Fruit fly (Drosophila melanogaster) whole organism, wandering third instar larva: ENCODE measurements around the gene CG33287.

Experiments used
- CrebA ChIP-seq: fragments of 200-800 bp; sonication (Bioruptor generic); optimal IDR thresholded peaks from 2 replicates; lab custom pipeline; 2016; ENCODE audit warnings: missing biosample characterization, mild to moderate bottlenecking, missing genetic modification characterization, borderline replicate concordance
- Hr78 ChIP-seq: fragments of >200 bp; optimal IDR thresholded peaks from 2 replicates; lab custom pipeline; 2017; ENCODE audit warnings: missing biosample characterization, missing genetic modification characterization
- dmrt93B ChIP-seq: fragments of 200-800 bp; sonication (Bioruptor generic); optimal IDR thresholded peaks from 2 replicates; lab custom pipeline; 2018; ENCODE audit warnings: missing biosample characterization, mild to moderate bottlenecking, missing genetic modification characterization
- psq ChIP-seq: fragments of 200-800 bp; sonication (Bioruptor generic); optimal IDR thresholded peaks from 3 replicates; lab custom pipeline; 2017; ENCODE audit warnings: missing biosample characterization, mild to moderate bottlenecking, missing genetic modification characterization, moderate library complexity

- TF ChIP-seq CrebA (GFP tag; lab: Kevin White, UChicago) (no peak), dmrt93B (GFP tag; lab: Kevin White, UChicago) (no peak), psq (GFP tag; lab: Kevin White, UChicago) (no peak), Hr78 (GFP tag; lab: Kevin White, UChicago) (no peak)
Measured at dm6 chr3L:20923030-20923591, 47.4 kb downstream of the CG33287 start.
